Worm (Caenorhabditis elegans) whole organism, L4 larva: ENCODE measurements around the gene H38K22.6.
A peak's percentile ranks its signal among the peaks of the same experiment; 100 is the strongest.

Experiments used
- D1046.2 ChIP-seq: fragments of 200-800 bp; sonication (Bioruptor generic); IDR thresholded peaks from 2 replicates; pipeline ENCODE4 v1.3.6; 2022; ENCODE audit warnings: missing genetic modification characterization, missing compliant biosample characterization
- T20F7.1 ChIP-seq: fragments of 200-800 bp; sonication (Bioruptor generic); optimal IDR thresholded peaks from 2 replicates; lab custom pipeline; 2018; ENCODE audit warnings: mild to moderate bottlenecking, missing genetic modification characterization, missing compliant biosample characterization
- T26A8.4 ChIP-seq: fragments of 200-800 bp; sonication (Bioruptor generic); IDR thresholded peaks from 2 replicates; pipeline ENCODE4 v1.3.6; 2022; ENCODE audit warnings: missing genetic modification characterization, missing compliant biosample characterization
- Y48G9A.11 ChIP-seq: fragments of 200-800 bp; sonication (Bioruptor generic); IDR thresholded peaks from 2 replicates; pipeline ENCODE4 v1.3.6; 2022; ENCODE audit warnings: missing genetic modification reagents, missing genetic modification characterization, missing compliant biosample characterization
- ZK337.2 ChIP-seq: fragments of 200-800 bp; sonication (Bioruptor generic); IDR thresholded peaks from 2 replicates; pipeline ENCODE4 v1.3.6; 2022; ENCODE audit warnings: missing genetic modification reagents, missing genetic modification characterization, missing compliant biosample characterization
- aha-1 ChIP-seq: fragments of 150-350 bp; peaks from one replicate; lab custom pipeline; 2014; ENCODE audit warnings: missing biosample characterization, missing genetic modification characterization
- ceh-32 ChIP-seq: sonication (generic microtip); optimal IDR thresholded peaks from 2 replicates; lab custom pipeline; 2016; ENCODE audit warnings: mild to moderate bottlenecking, missing genetic modification characterization, missing compliant biosample characterization; ENCODE audit not compliant: poor library complexity
- ceh-44 ChIP-seq: fragments of 200-800 bp; sonication (Bioruptor generic); IDR thresholded peaks from 2 replicates; pipeline ENCODE4 v1.3.6; 2022; ENCODE audit warnings: missing genetic modification reagents, missing genetic modification characterization, missing compliant biosample characterization
- daf-8 ChIP-seq: fragments of 200-800 bp; sonication (Bioruptor generic); IDR thresholded peaks from 2 replicates; pipeline ENCODE4 v1.3.6; 2022; ENCODE audit warnings: missing genetic modification characterization, missing compliant biosample characterization
- dpl-1 ChIP-seq: fragments of 150-350 bp; optimal IDR thresholded peaks from 2 replicates; lab custom pipeline; 2014; ENCODE audit warnings: missing biosample characterization, missing genetic modification reagents, missing genetic modification characterization
- duxl-1 ChIP-seq: sonication (generic microtip); optimal IDR thresholded peaks from 2 replicates; lab custom pipeline; 2016; ENCODE audit warnings: mild to moderate bottlenecking, missing genetic modification characterization, moderate library complexity, missing compliant biosample characterization; ENCODE audit not compliant: poor library complexity
- dve-1 ChIP-seq: sonication (generic microtip); optimal IDR thresholded peaks from 2 replicates; lab custom pipeline; 2017; ENCODE audit warnings: antibody characterized with exemption, mild to moderate bottlenecking, missing genetic modification characterization, missing compliant biosample characterization; ENCODE audit not compliant: insufficient read depth
- egl-43 ChIP-seq: fragments of 200-800 bp; sonication (Bioruptor generic); IDR thresholded peaks from 2 replicates; pipeline ENCODE4 v1.3.6; 2022; ENCODE audit warnings: missing genetic modification reagents, missing genetic modification characterization, missing compliant biosample characterization
- fkh-10 ChIP-seq: fragments of 150-350 bp; optimal IDR thresholded peaks from 2 replicates; lab custom pipeline; 2014; ENCODE audit warnings: missing biosample characterization, missing genetic modification reagents, missing genetic modification characterization
- hif-1 ChIP-seq, 2 experiments: sonication (generic microtip); optimal IDR thresholded peaks; 2 replicates each; lab custom pipeline; 2016 to 2017; ENCODE audit warnings: missing compliant biosample characterization in 2 of 2, missing genetic modification characterization in 2 of 2, missing genetic modification reagents in 2 of 2, missing genotype in 2 of 2, mild to moderate bottlenecking in 1 of 2
- hlh-11 ChIP-seq: fragments of 200-800 bp; sonication (Bioruptor generic); optimal IDR thresholded peaks from 2 replicates; lab custom pipeline; 2018; ENCODE audit warnings: mild to moderate bottlenecking, missing genetic modification characterization, missing compliant biosample characterization
- hlh-30 ChIP-seq: sonication (generic microtip); optimal IDR thresholded peaks from 2 replicates; lab custom pipeline; 2017; ENCODE audit warnings: antibody characterized with exemption, mild to moderate bottlenecking, missing genetic modification characterization, missing compliant biosample characterization; ENCODE audit not compliant: insufficient read depth
- hmg-1.1 ChIP-seq: fragments of 200-800 bp; sonication (Bioruptor generic); IDR thresholded peaks from 2 replicates; pipeline ENCODE4 v1.3.6; 2022; ENCODE audit warnings: missing genetic modification reagents, missing genetic modification characterization, missing compliant biosample characterization
- lin-1 ChIP-seq: fragments of 200-800 bp; sonication (Bioruptor generic); IDR thresholded peaks from 2 replicates; pipeline ENCODE4 v1.3.6; 2022; ENCODE audit warnings: missing genetic modification reagents, missing genetic modification characterization, missing compliant biosample characterization
- lin-13 ChIP-seq: fragments of 150-350 bp; optimal IDR thresholded peaks from 2 replicates; lab custom pipeline; 2014; ENCODE audit warnings: missing biosample characterization, missing genetic modification reagents, missing genetic modification characterization
- lin-15B ChIP-seq: fragments of 150-350 bp; sonication (generic microtip); optimal IDR thresholded peaks from 3 replicates; lab custom pipeline; 2014; ENCODE audit warnings: missing biosample characterization, missing genetic modification characterization
- lin-29 ChIP-seq: fragments of 200-800 bp; sonication (Bioruptor generic); IDR thresholded peaks from 2 replicates; pipeline ENCODE4 v1.3.6; 2022; ENCODE audit warnings: missing genetic modification reagents, missing genetic modification characterization, missing compliant biosample characterization
- lin-38 ChIP-seq: fragments of 200-800 bp; sonication (Bioruptor generic); IDR thresholded peaks from 2 replicates; pipeline ENCODE4 v1.3.6; 2022; ENCODE audit warnings: missing genetic modification reagents, missing genetic modification characterization, missing compliant biosample characterization
- lsy-2 ChIP-seq, 2 experiments: fragments of 150-350 bp in 1 of 2; sonication (generic microtip) in 1 of 2; optimal IDR thresholded peaks; 2 replicates each; lab custom pipeline; 2014 to 2017; ENCODE audit warnings: missing biosample characterization in 2 of 2, missing genetic modification characterization in 2 of 2
- mdl-1 ChIP-seq, 2 experiments: fragments of 150-350 bp in 1 of 2; sonication (generic microtip) in 1 of 2; optimal IDR thresholded peaks; 2 replicates each; lab custom pipeline; 2014 to 2017; ENCODE audit warnings: missing biosample characterization in 2 of 2, missing genetic modification characterization in 2 of 2
- mes-2 ChIP-seq: sonication (generic microtip); optimal IDR thresholded peaks from 2 replicates; lab custom pipeline; 2016; ENCODE audit warnings: missing genotype, mild to moderate bottlenecking, missing genetic modification characterization, missing compliant biosample characterization; ENCODE audit not compliant: poor library complexity, severe bottlenecking
- mxl-3 ChIP-seq: fragments of 200-800 bp; sonication (Bioruptor generic); optimal IDR thresholded peaks from 2 replicates; lab custom pipeline; 2018; ENCODE audit warnings: mild to moderate bottlenecking, missing genetic modification characterization, missing compliant biosample characterization
- nhr-11 ChIP-seq: fragments of 150-350 bp; optimal IDR thresholded peaks from 2 replicates; lab custom pipeline; 2014; ENCODE audit warnings: missing biosample characterization, missing genetic modification characterization
- nhr-237 ChIP-seq: sonication (generic microtip); optimal IDR thresholded peaks from 2 replicates; lab custom pipeline; 2017; ENCODE audit warnings: missing biosample characterization, missing genetic modification characterization
- nhr-42 ChIP-seq: fragments of 200-800 bp; sonication (Bioruptor generic); IDR thresholded peaks from 2 replicates; pipeline ENCODE4 v1.3.6; 2022; ENCODE audit warnings: missing genetic modification characterization, missing compliant biosample characterization
- nhr-77 ChIP-seq: fragments of 150-350 bp; optimal IDR thresholded peaks from 2 replicates; lab custom pipeline; 2014; ENCODE audit warnings: missing biosample characterization, missing genetic modification characterization
- pha-4 ChIP-seq, 2 experiments: fragments of 150-350 bp in 1 of 2; fragments of 200-800 bp in 1 of 2; sonication (Bioruptor generic) in 1 of 2; IDR thresholded peaks in 1 of 2; optimal IDR thresholded peaks in 1 of 2; 2 replicates each; pipeline versions ENCODE4 v1.3.6 to Lab custom; 2014 to 2022; ENCODE audit warnings: missing genetic modification characterization in 2 of 2, missing genetic modification reagents in 2 of 2, missing biosample characterization in 1 of 2, missing compliant biosample characterization in 1 of 2
- rbr-2 ChIP-seq: sonication (generic microtip); optimal IDR thresholded peaks from 2 replicates; lab custom pipeline; 2016; ENCODE audit warnings: missing genotype, missing genetic modification characterization, missing compliant biosample characterization
- set-16 ChIP-seq: fragments of 200-800 bp; sonication (Bioruptor generic); IDR thresholded peaks from 2 replicates; pipeline ENCODE4 v1.3.6; 2022; ENCODE audit warnings: missing genetic modification reagents, missing genetic modification characterization, missing compliant biosample characterization
- tra-1 ChIP-seq: fragments of 200-800 bp; sonication (Bioruptor generic); IDR thresholded peaks from 2 replicates; pipeline ENCODE4 v1.3.6; 2022; ENCODE audit warnings: missing genetic modification reagents, missing genetic modification characterization, missing compliant biosample characterization
- unc-130 ChIP-seq: sonication (generic microtip); optimal IDR thresholded peaks from 2 replicates; lab custom pipeline; 2016; ENCODE audit warnings: missing genetic modification reagents, missing genetic modification characterization, missing compliant biosample characterization
- unc-39 ChIP-seq: sonication (generic microtip); optimal IDR thresholded peaks from 2 replicates; lab custom pipeline; 2017; ENCODE audit warnings: missing biosample characterization, missing genetic modification characterization
- unc-62 ChIP-seq, 3 experiments: fragments of 150-350 bp in 1 of 3; sonication (generic microtip); optimal IDR thresholded peaks in 2 of 3; peaks in 1 of 3; 1 replicate in 1 of 3; 2 replicates in 2 of 3; lab custom pipeline; 2014 to 2017; ENCODE audit warnings: missing biosample characterization in 3 of 3, missing genetic modification characterization in 3 of 3, missing genetic modification reagents in 3 of 3, missing genotype in 1 of 3
- zip-11 ChIP-seq: fragments of 200-800 bp; sonication (Bioruptor generic); IDR thresholded peaks from 2 replicates; pipeline ENCODE4 v1.3.6; 2022; ENCODE audit warnings: missing genetic modification characterization, missing compliant biosample characterization

H38K22.6 gene

ce11 chrIII:4335614-4336013, 15.4 kb downstream of the H38K22.6 start:
- TF ChIP-seq duxl-1 (tag; lab: Kevin White, UChicago) (no peak), hlh-11 (tag; lab: Kevin White, UChicago) (peak; percentile 0), hif-1 (tag; optimal IDR thresholded peaks at IDR 0.05; lab: Kevin White, UChicago) (peak in 1 of 2 experiments; percentile 31), hlh-30 (tag; lab: Kevin White, UChicago) (no peak), rbr-2 (tag; lab: Kevin White, UChicago) (peak; percentile 54), egl-43 (GFP tag; lab: Robert Waterston, UW) (peak; percentile 51; the same call in 1 of the 2 replicates), set-16 (GFP tag; lab: Robert Waterston, UW) (peak; percentile 42; the same call in 1 of the 2 replicates), nhr-42 (GFP tag; lab: Robert Waterston, UW) (no peak), zip-11 (GFP tag; lab: Robert Waterston, UW) (no peak), unc-62 (GFP tag; optimal IDR thresholded peaks at IDR 0.05 in 1 of 2; lab: Kevin White, UChicago) (peak in 1 of 2 experiments; percentile 42), unc-62 (tag; optimal IDR thresholded peaks at IDR 0.05; lab: Kevin White, UChicago) (no peak), hmg-1.1 (GFP tag; lab: Robert Waterston, UW) (peak; percentile 74), mxl-3 (GFP tag; lab: Kevin White, UChicago) (peak; percentile 2), mes-2 (tag; lab: Kevin White, UChicago) (peak; percentile 26), mdl-1 (tag; optimal IDR thresholded peaks at IDR 0.05; lab: Kevin White, UChicago) (peak in 1 of 2 experiments; percentile 59), fkh-10 (peak; percentile 6), lsy-2 (tag; optimal IDR thresholded peaks at IDR 0.05; lab: Kevin White, UChicago) (peak; percentile 17 to 35), Y48G9A.11 (GFP tag; lab: Robert Waterston, UW) (no peak)

ce11 chrIII:4343070-4343469, 22.9 kb downstream of the H38K22.6 start, which contains the start of the genes B0285.3 and lcmt-1:
TSS of gene B0285.3 (minus strand) at chrIII:4343336.
TSS of gene lcmt-1 (plus strand) at chrIII:4343446.
- TF ChIP-seq unc-130, result peak; percentile 72
- TF ChIP-seq mes-2 (tag; lab: Kevin White, UChicago), result peak; percentile 94
- no peak for TF ChIP-seq T20F7.1 (GFP tag; lab: Kevin White, UChicago)
- TF ChIP-seq hif-1 (tag; optimal IDR thresholded peaks at IDR 0.05; lab: Kevin White, UChicago), result peak in 1 of 2 experiments; percentile 70
- TF ChIP-seq lin-13 (GFP tag; lab: Kevin White, UChicago), result no peak
- TF ChIP-seq dve-1, result no peak
- peak in 1 of 2 experiments; percentile 66 for TF ChIP-seq lsy-2 (tag; optimal IDR thresholded peaks at IDR 0.05; lab: Kevin White, UChicago)
- no peak for TF ChIP-seq lin-29
- TF ChIP-seq unc-39 (tag; lab: Kevin White, UChicago), result no peak
- TF ChIP-seq lin-15B, result no peak
- TF ChIP-seq lin-38 (GFP tag; lab: Robert Waterston, UW), result no peak
- TF ChIP-seq ZK337.2 (GFP tag; lab: Robert Waterston, UW), result peak; percentile 60; the same call in 1 of the 2 replicates
- TF ChIP-seq nhr-11 (tag; lab: Kevin White, UChicago), result no peak
- peak; percentile 55 for TF ChIP-seq dpl-1 (GFP tag; lab: Kevin White, UChicago)
- peak; percentile 72 for TF ChIP-seq aha-1 (tag; lab: Kevin White, UChicago)
- peak in 1 of 2 experiments; percentile 84 for TF ChIP-seq unc-62 (GFP tag; optimal IDR thresholded peaks at IDR 0.05 in 1 of 2; lab: Kevin White, UChicago)
- no peak for TF ChIP-seq unc-62 (tag; optimal IDR thresholded peaks at IDR 0.05; lab: Kevin White, UChicago)
- TF ChIP-seq D1046.2, result no peak
- no peak for TF ChIP-seq T26A8.4

- TF ChIP-seq nhr-237 (tag; lab: Kevin White, UChicago) (no peak), egl-43 (GFP tag; lab: Robert Waterston, UW) (no peak), nhr-77 (no peak), ceh-32 (no peak), ceh-44 (GFP tag; lab: Robert Waterston, UW) (no peak), nhr-42 (GFP tag; lab: Robert Waterston, UW) (no peak), lin-1 (GFP tag; lab: Robert Waterston, UW) (no peak), pha-4 (GFP tag; IDR thresholded peaks at IDR 0.05; lab: Robert Waterston, UW) (no peak), pha-4 (tag; optimal IDR thresholded peaks at IDR 0.05; lab: Kevin White, UChicago) (no peak), tra-1 (GFP tag; lab: Robert Waterston, UW) (no peak), daf-8 (GFP tag; lab: Robert Waterston, UW) (no peak), D1046.2 (no peak)
Measured at ce11 chrIII:4345034-4345433, 24.8 kb downstream of the H38K22.6 start, which contains the start of gene hse-5. TSS of gene hse-5 (plus strand) at chrIII:4345334.
